Worm (Caenorhabditis elegans): ENCODE measurements around the gene ZK822.9.

- TF ChIP-seq nhr-76 (tag; optimal IDR thresholded peaks at IDR 0.05), result no peak
- TF ChIP-seq pqm-1 (tag; optimal IDR thresholded peaks at IDR 0.05), result no peak
- TF ChIP-seq ama-1 (optimal IDR thresholded peaks at IDR 0.05), result no peak
- TF ChIP-seq lin-39 (tag; optimal IDR thresholded peaks at IDR 0.05), result no peak
- TF ChIP-seq unc-39 (tag; optimal IDR thresholded peaks at IDR 0.05), result no peak
- no peak for TF ChIP-seq nfya-1 (tag; optimal IDR thresholded peaks at IDR 0.05; ENCODE audit: insufficient read depth)
- TF ChIP-seq nhr-11 (tag; optimal IDR thresholded peaks at IDR 0.05), result no peak
- TF ChIP-seq elt-3 (tag; optimal IDR thresholded peaks at IDR 0.05), result no peak
- no peak for TF ChIP-seq sea-2 (GFP tag; optimal IDR thresholded peaks at IDR 0.05)
- TF ChIP-seq nhr-12 (tag; optimal IDR thresholded peaks at IDR 0.05), result no peak
- no peak for TF ChIP-seq unc-62 (GFP tag; optimal IDR thresholded peaks at IDR 0.05)
- TF ChIP-seq jun-1 (tag; optimal IDR thresholded peaks at IDR 0.05), result no peak
- no peak for TF ChIP-seq nhr-28 (tag; optimal IDR thresholded peaks at IDR 0.05)
- no peak for TF ChIP-seq fos-1 (tag; optimal IDR thresholded peaks at IDR 0.05)
Measured at ce11 chrIV:11937087-11937486, 21.3 kb downstream of the ZK822.9 start, which contains the start of gene slc-5A12.

Data from whole organism, L3 larva.